Fruit fly (Drosophila melanogaster): ENCODE measurements around the gene mRpL11.

mRpL11 gene

DNA sequence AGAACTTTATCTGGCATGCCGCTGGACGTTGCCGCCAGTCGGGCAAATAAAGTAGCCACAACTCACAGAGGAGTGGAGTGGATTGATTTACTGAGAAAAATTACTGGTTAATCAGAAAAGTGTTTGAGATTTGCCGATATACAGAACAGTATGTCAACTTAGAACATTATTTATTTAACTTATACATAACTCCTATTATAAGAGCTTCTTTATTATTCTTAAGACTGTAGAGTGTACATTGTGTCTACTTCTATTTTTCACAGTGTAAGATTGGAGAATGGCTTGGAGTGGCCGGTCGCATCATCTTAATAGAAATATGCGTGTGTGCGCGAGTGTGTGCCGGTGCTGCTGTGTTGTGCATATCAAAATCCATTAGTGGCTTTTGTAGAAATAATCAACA lies 41.0 kb upstream of the mRpL11 start (continued):
- TF ChIP-seq CG3032 (tag; optimal IDR thresholded peaks at IDR 0.05) (no peak), Hr4 (GFP tag; optimal IDR thresholded peaks at IDR 0.05) (peak; percentile 85), CG8319 (GFP tag; optimal IDR thresholded peaks at IDR 0.05) (no peak), Eip78C (GFP tag) (peak; percentile 87), Ets21C (GFP tag; optimal IDR thresholded peaks at IDR 0.05) (no peak), Eip93F (GFP tag; optimal IDR thresholded peaks at IDR 0.05) (no peak), vri (GFP tag; optimal IDR thresholded peaks at IDR 0.05) (no peak), Smox (GFP tag; optimal IDR thresholded peaks at IDR 0.05) (peak; percentile 25), Sox15 (GFP tag; optimal IDR thresholded peaks at IDR 0.05) (peak; percentile 4), CG9139 (GFP tag; optimal IDR thresholded peaks at IDR 0.05) (no peak), Met (GFP tag; optimal IDR thresholded peaks at IDR 0.05) (peak; percentile 41), topi (GFP tag; optimal IDR thresholded peaks at IDR 0.05) (peak; percentile 31), CG15336 (GFP tag; IDR thresholded peaks at IDR 0.05) (peak; percentile 91), CG16779 (tag; optimal IDR thresholded peaks at IDR 0.05) (no peak), CG10631 (GFP tag; optimal IDR thresholded peaks at IDR 0.05) (peak; percentile 76)

DNA sequence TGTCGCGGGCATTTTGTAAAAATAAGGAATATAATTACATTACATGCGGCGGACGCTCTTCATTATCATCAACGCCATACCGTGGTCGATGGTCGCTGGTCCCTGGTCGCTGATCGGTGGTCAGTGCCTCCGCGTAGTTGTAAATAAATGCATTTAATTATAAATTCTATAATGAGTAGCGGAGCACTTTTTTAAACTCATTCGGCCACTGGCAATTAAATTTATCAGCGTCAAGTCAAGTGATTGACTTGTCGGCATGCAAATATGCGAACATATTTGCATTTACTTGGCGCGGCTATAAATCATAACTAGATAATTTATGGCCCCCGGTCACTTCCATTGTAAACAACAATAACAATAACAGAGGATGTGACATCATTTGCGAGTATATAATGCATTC lies 40.2 kb upstream of the mRpL11 start:
- TF ChIP-seq CG32006 (GFP tag; optimal IDR thresholded peaks at IDR 0.05) = no peak
- no peak for TF ChIP-seq CG34406 (GFP tag; optimal IDR thresholded peaks at IDR 0.05)
- peak; percentile 90 for TF ChIP-seq svp (GFP tag)
- peak; percentile 4 to 6 for TF ChIP-seq ss (GFP tag; optimal IDR thresholded peaks at IDR 0.05)

DNA sequence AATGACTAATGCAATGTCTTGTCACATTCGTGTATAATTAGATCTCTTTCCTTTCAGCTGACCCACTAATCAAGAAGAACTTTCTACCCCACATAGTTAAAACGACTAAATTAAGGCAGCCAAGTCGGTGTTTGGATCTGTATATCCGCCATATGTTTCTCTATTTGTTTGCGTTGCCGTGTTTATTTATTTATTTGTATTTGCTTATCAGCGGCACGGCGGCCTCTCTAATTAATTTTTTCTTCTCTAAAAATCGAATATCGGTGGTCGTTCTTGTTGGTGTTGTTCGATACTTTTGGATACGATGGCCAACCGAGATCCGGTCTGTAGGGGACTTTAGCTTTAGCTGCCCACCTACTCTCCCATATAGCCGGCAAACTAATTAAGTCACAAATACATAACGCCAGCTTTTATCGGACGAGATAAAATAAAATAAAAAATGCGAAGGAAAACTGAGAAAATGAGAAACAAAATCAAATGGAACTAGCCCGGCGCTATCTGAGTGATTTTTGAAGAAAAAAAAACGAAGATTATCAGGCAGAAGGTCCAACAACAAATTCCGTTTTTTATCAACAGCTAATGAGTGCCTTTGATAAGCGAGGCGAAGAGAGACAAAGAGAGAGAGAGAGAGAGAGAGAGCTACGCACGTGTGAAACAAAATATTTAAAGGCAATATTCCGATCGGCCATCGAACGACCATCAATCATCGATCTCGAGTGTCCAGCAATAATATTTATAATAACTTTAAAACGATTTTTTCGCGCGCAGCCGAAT lies 38.9 kb upstream of the mRpL11 start:
- TF ChIP-seq fkh (GFP tag; optimal IDR thresholded peaks at IDR 0.05) = peak; percentile 84
- TF ChIP-seq Sox14 (GFP tag; optimal IDR thresholded peaks at IDR 0.05) = no peak

dm6 chr3R:14473574-14473973 lies 38.1 kb upstream of the mRpL11 start:
- TF ChIP-seq CG31627 (GFP tag; optimal IDR thresholded peaks at IDR 0.05) = peak; percentile 59
- peak; percentile 43 for TF ChIP-seq CG11902 (GFP tag; optimal IDR thresholded peaks at IDR 0.05)
- peak; percentile 32 for TF ChIP-seq lz (GFP tag; optimal IDR thresholded peaks at IDR 0.05)
- peak; percentile 63 for TF ChIP-seq CG6276 (GFP tag; optimal IDR thresholded peaks at IDR 0.05)
- peak; percentile 49 for TF ChIP-seq fd59A (GFP tag; optimal IDR thresholded peaks at IDR 0.05)
- peak; percentile 54 for TF ChIP-seq Lpt (GFP tag; optimal IDR thresholded peaks at IDR 0.05)
- TF ChIP-seq Hr4 (GFP tag; optimal IDR thresholded peaks at IDR 0.05) = peak; percentile 63
- TF ChIP-seq fd85E (GFP tag; optimal IDR thresholded peaks at IDR 0.05) = no peak
- TF ChIP-seq acj6 (GFP tag; optimal IDR thresholded peaks at IDR 0.05) = peak; percentile 72
- peak; percentile 74 for TF ChIP-seq CG10631 (GFP tag; optimal IDR thresholded peaks at IDR 0.05)
- no peak for TF ChIP-seq Blimp-1 (GFP tag; optimal IDR thresholded peaks at IDR 0.05)
- no peak for TF ChIP-seq Hr38 (GFP tag; optimal IDR thresholded peaks at IDR 0.05)
- peak; percentile 84 for TF ChIP-seq Gug (GFP tag; IDR thresholded peaks at IDR 0.05)
- peak; percentile 92 for TF ChIP-seq Eip78C (GFP tag)
- TF ChIP-seq Sox14 (GFP tag; optimal IDR thresholded peaks at IDR 0.05) = peak; percentile 69
- TF ChIP-seq net (GFP tag; optimal IDR thresholded peaks at IDR 0.05) = peak; percentile 67
- TF ChIP-seq Sox102F (GFP tag; optimal IDR thresholded peaks at IDR 0.05) = peak; percentile 24
- peak; percentile 81 for TF ChIP-seq CG32006 (GFP tag; optimal IDR thresholded peaks at IDR 0.05)
- peak; percentile 25 for TF ChIP-seq fkh (GFP tag; optimal IDR thresholded peaks at IDR 0.05)
- TF ChIP-seq esn (GFP tag; optimal IDR thresholded peaks at IDR 0.05) = peak; percentile 45
- peak; percentile 83 for TF ChIP-seq CG15336 (GFP tag; IDR thresholded peaks at IDR 0.05)
- peak; percentile 76 for TF ChIP-seq CG11294 (GFP tag; IDR thresholded peaks at IDR 0.05)
- no peak for TF ChIP-seq CG9139 (GFP tag; optimal IDR thresholded peaks at IDR 0.05)
- peak; percentile 72 for TF ChIP-seq pdm3 (GFP tag; optimal IDR thresholded peaks at IDR 0.05)
- TF ChIP-seq Hr39 (GFP tag; optimal IDR thresholded peaks at IDR 0.05) = peak; percentile 60
- no peak for TF ChIP-seq Ets21C (GFP tag; optimal IDR thresholded peaks at IDR 0.05)
- peak; percentile 49 for TF ChIP-seq CG34406 (GFP tag; optimal IDR thresholded peaks at IDR 0.05)
- peak; percentile 66 for TF ChIP-seq CG10669 (GFP tag; optimal IDR thresholded peaks at IDR 0.05)
- no peak for TF ChIP-seq CG6854 (GFP tag; optimal IDR thresholded peaks at IDR 0.05)
- peak; percentile 31 to 73 for TF ChIP-seq salr (GFP tag; optimal IDR thresholded peaks at IDR 0.05)
- TF ChIP-seq CG8119 (GFP tag; IDR thresholded peaks at IDR 0.05) = peak; percentile 65
- peak; percentile 90 for TF ChIP-seq eg (GFP tag; IDR thresholded peaks at IDR 0.05)
- no peak for TF ChIP-seq ss (GFP tag; optimal IDR thresholded peaks at IDR 0.05)
- TF ChIP-seq spab (GFP tag; optimal IDR thresholded peaks at IDR 0.05) = peak; percentile 50

Data from whole organism, prepupa.